Fruit fly (Drosophila melanogaster) whole organism, embryonic: ENCODE results near the gene CG3632.

Source experiments
- Abd-B ChIP-seq: fragments of 200-800 bp; sonication (Bioruptor generic); optimal IDR thresholded peaks from 2 replicates; lab custom pipeline; 2018; ENCODE audit warnings: missing biosample characterization, mild to moderate bottlenecking, missing genetic modification characterization, moderate library complexity
- Aef1 ChIP-seq: fragments of 200-800 bp; sonication (Bioruptor generic); IDR thresholded peaks from 3 replicates; pipeline ENCODE4 v1.3.6; 2022; ENCODE audit warnings: missing biosample characterization, missing genetic modification characterization
- Asciz ChIP-seq: fragments of 200-800 bp; sonication (Bioruptor generic); optimal IDR thresholded peaks from 2 replicates; lab custom pipeline; 2017; ENCODE audit warnings: missing biosample characterization, mild to moderate bottlenecking, missing genetic modification characterization, missing genetic modification reagents
- CG10147 ChIP-seq: fragments of 200-800 bp; sonication (Bioruptor generic); optimal IDR thresholded peaks from 2 replicates; lab custom pipeline; 2019; ENCODE audit warnings: missing biosample characterization, mild to moderate bottlenecking, missing genetic modification characterization, moderate library complexity
- CG11093 ChIP-seq: fragments of 200-800 bp; sonication (Bioruptor generic); IDR thresholded peaks from 3 replicates; pipeline ENCODE4 v1.3.6; 2022; ENCODE audit warnings: missing biosample characterization, missing genetic modification characterization
- CG11247 ChIP-seq: fragments of 200-800 bp; sonication (Bioruptor generic); IDR thresholded peaks from 2 replicates; pipeline ENCODE4 v1.3.6; 2022; ENCODE audit warnings: missing biosample characterization, missing genetic modification characterization
- CG14860 ChIP-seq: fragments of 200-800 bp; sonication (Bioruptor generic); IDR thresholded peaks from 3 replicates; pipeline ENCODE4 v1.3.6; 2022; ENCODE audit warnings: missing biosample characterization, missing genetic modification characterization; ENCODE audit not compliant: partially characterized antibody
- CG15011 ChIP-seq: fragments of 200-800 bp; sonication (Bioruptor generic); optimal IDR thresholded peaks from 3 replicates; lab custom pipeline; 2018; ENCODE audit warnings: missing biosample characterization, mild to moderate bottlenecking, missing genetic modification characterization
- CG1647 ChIP-seq: fragments of 200-800 bp; sonication (Bioruptor generic); optimal IDR thresholded peaks from 3 replicates; lab custom pipeline; 2016; ENCODE audit warnings: missing biosample characterization, missing genetic modification characterization
- CG17829 ChIP-seq: fragments of 200-800 bp; optimal IDR thresholded peaks from 2 replicates; lab custom pipeline; 2019; ENCODE audit warnings: missing biosample characterization, mild to moderate bottlenecking, missing genetic modification characterization, moderate library complexity
- CG18262 ChIP-seq: fragments of 200-800 bp; optimal IDR thresholded peaks from 3 replicates; lab custom pipeline; 2019; ENCODE audit warnings: missing biosample characterization, mild to moderate bottlenecking, missing genetic modification characterization, moderate library complexity
- CG34224 ChIP-seq: fragments of 200-800 bp; sonication (Bioruptor generic); IDR thresholded peaks from 3 replicates; pipeline ENCODE4 v1.3.6; 2022; ENCODE audit warnings: missing biosample characterization, missing genetic modification characterization; ENCODE audit not compliant: partially characterized antibody
- CG34376 ChIP-seq: fragments of 200-800 bp; sonication (Bioruptor generic); optimal IDR thresholded peaks from 2 replicates; lab custom pipeline; 2018; ENCODE audit warnings: missing biosample characterization, mild to moderate bottlenecking, missing genetic modification characterization
- CG3995 ChIP-seq: fragments of 200-800 bp; sonication (Bioruptor generic); optimal IDR thresholded peaks from 3 replicates; lab custom pipeline; 2016; ENCODE audit warnings: missing biosample characterization, missing genetic modification characterization
- CG4707 ChIP-seq: fragments of 200-800 bp; sonication (Bioruptor generic); optimal IDR thresholded peaks from 2 replicates; lab custom pipeline; 2018; ENCODE audit warnings: missing biosample characterization, mild to moderate bottlenecking, missing genetic modification characterization, moderate library complexity
- CG4854 ChIP-seq: fragments of 200-800 bp; sonication (Bioruptor generic); optimal IDR thresholded peaks from 2 replicates; lab custom pipeline; 2016; ENCODE audit warnings: missing biosample characterization, missing genetic modification characterization, inconsistent platforms
- CG5180 ChIP-seq: fragments of 200-800 bp; sonication (Bioruptor generic); optimal IDR thresholded peaks from 3 replicates; lab custom pipeline; 2017; ENCODE audit warnings: missing biosample characterization, missing genetic modification characterization, mild to moderate bottlenecking, moderate library complexity, missing genetic modification reagents
- CG6272 ChIP-seq: fragments of 200-800 bp; sonication (Bioruptor generic); IDR thresholded peaks from 2 replicates; pipeline ENCODE4 v1.3.6; 2022; ENCODE audit warnings: missing biosample characterization, missing genetic modification characterization
- CG6765 ChIP-seq: fragments of 200-800 bp; sonication (Bioruptor generic); optimal IDR thresholded peaks from 3 replicates; lab custom pipeline; 2017; ENCODE audit warnings: missing biosample characterization, mild to moderate bottlenecking, missing genetic modification characterization
- CG7745 ChIP-seq: fragments of 200-800 bp; sonication (Bioruptor generic); optimal IDR thresholded peaks from 2 replicates; lab custom pipeline; 2018; ENCODE audit warnings: missing biosample characterization, mild to moderate bottlenecking, missing genetic modification characterization, moderate library complexity
- CG9797 ChIP-seq: fragments of 200-800 bp; sonication (Bioruptor generic); optimal IDR thresholded peaks from 3 replicates; lab custom pipeline; 2018; ENCODE audit warnings: missing biosample characterization, mild to moderate bottlenecking, missing genetic modification characterization
- Gug ChIP-seq: fragments of 200-800 bp; sonication (Bioruptor generic); IDR thresholded peaks from 4 replicates; pipeline ENCODE4 v1.3.6; 2022; ENCODE audit warnings: missing biosample characterization, missing genetic modification characterization
- HLH4C ChIP-seq: fragments of 200-800 bp; sonication (Bioruptor generic); IDR thresholded peaks from 3 replicates; pipeline ENCODE4 v1.3.6; 2022; ENCODE audit warnings: missing biosample characterization, missing genetic modification characterization; ENCODE audit not compliant: partially characterized antibody
- Jarid2 ChIP-seq: fragments of 200-800 bp; sonication (Bioruptor generic); optimal IDR thresholded peaks from 3 replicates; lab custom pipeline; 2017; ENCODE audit warnings: mild to moderate bottlenecking, missing biosample characterization, missing genetic modification reagents, missing genetic modification characterization
- Lpt ChIP-seq: fragments of >200 bp; optimal IDR thresholded peaks from 2 replicates; lab custom pipeline; 2018; ENCODE audit warnings: missing biosample characterization, missing genetic modification characterization
- PHDP ChIP-seq: fragments of 200-800 bp; sonication (Bioruptor generic); optimal IDR thresholded peaks from 3 replicates; lab custom pipeline; 2018; ENCODE audit warnings: missing biosample characterization, mild to moderate bottlenecking, missing genetic modification characterization, moderate library complexity
- Stat92E ChIP-seq, 3 experiments: fragments of >200 bp in 2 of 3; fragments of 200-800 bp in 1 of 3; sonication (Bioruptor generic) in 1 of 3; optimal IDR thresholded peaks; 2 replicates each; lab custom pipeline; 2017 to 2019; ENCODE audit warnings: missing biosample characterization in 3 of 3, missing genetic modification characterization in 3 of 3, mild to moderate bottlenecking in 1 of 3, moderate library complexity in 1 of 3
- ac ChIP-seq: fragments of 200-800 bp; sonication (Bioruptor generic); optimal IDR thresholded peaks from 3 replicates; lab custom pipeline; 2017; ENCODE audit warnings: missing biosample characterization, mild to moderate bottlenecking, missing genetic modification characterization
- amos ChIP-seq: fragments of 200-800 bp; sonication (Bioruptor generic); IDR thresholded peaks from 2 replicates; pipeline ENCODE4 v1.3.6; 2022; ENCODE audit warnings: missing biosample characterization, missing genetic modification characterization; ENCODE audit not compliant: partially characterized antibody
- bab2 ChIP-seq: fragments of 200-800 bp; sonication (Bioruptor generic); optimal IDR thresholded peaks from 2 replicates; lab custom pipeline; 2016; ENCODE audit warnings: missing biosample characterization, missing genetic modification characterization
- bigmax ChIP-seq: fragments of 200-800 bp; sonication (Bioruptor generic); optimal IDR thresholded peaks from 2 replicates; lab custom pipeline; 2018; ENCODE audit warnings: missing biosample characterization, mild to moderate bottlenecking, missing genetic modification characterization
- btn ChIP-seq: fragments of 200-800 bp; sonication (Bioruptor generic); optimal IDR thresholded peaks from 2 replicates; lab custom pipeline; 2016; ENCODE audit warnings: missing biosample characterization, missing genetic modification characterization
- cato ChIP-seq: fragments of 200-800 bp; sonication (Bioruptor generic); optimal IDR thresholded peaks from 2 replicates; lab custom pipeline; 2016; ENCODE audit warnings: missing biosample characterization, missing genetic modification characterization, borderline replicate concordance
- caup ChIP-seq: fragments of 200-800 bp; sonication (Bioruptor generic); optimal IDR thresholded peaks from 3 replicates; lab custom pipeline; 2017; ENCODE audit warnings: missing biosample characterization, mild to moderate bottlenecking, missing genetic modification characterization, moderate library complexity; ENCODE audit not compliant: severe bottlenecking
- cg ChIP-seq: fragments of 200-800 bp; sonication (Bioruptor generic); optimal IDR thresholded peaks from 3 replicates; lab custom pipeline; 2019; ENCODE audit warnings: missing biosample characterization, mild to moderate bottlenecking, missing genetic modification characterization, moderate library complexity
- chinmo ChIP-seq: fragments of 200-800 bp; sonication (Bioruptor generic); IDR thresholded peaks from 4 replicates; pipeline ENCODE4 v1.3.6; 2022; ENCODE audit warnings: missing biosample characterization, missing genetic modification characterization; ENCODE audit not compliant: partially characterized antibody
- crc ChIP-seq: fragments of 200-800 bp; sonication (Bioruptor generic); optimal IDR thresholded peaks from 2 replicates; lab custom pipeline; 2016; ENCODE audit warnings: missing biosample characterization, missing genetic modification characterization
- dimm ChIP-seq: fragments of 200-800 bp; sonication (Bioruptor generic); IDR thresholded peaks from 2 replicates; pipeline ENCODE4 v1.3.6; 2022; ENCODE audit warnings: missing biosample characterization, missing genetic modification characterization
- dmrt11E ChIP-seq: fragments of 200-800 bp; sonication (Bioruptor generic); optimal IDR thresholded peaks from 3 replicates; lab custom pipeline; 2018; ENCODE audit warnings: missing biosample characterization, mild to moderate bottlenecking, missing genetic modification characterization, moderate library complexity
- eyg ChIP-seq: fragments of 200-800 bp; sonication (Bioruptor generic); optimal IDR thresholded peaks from 3 replicates; lab custom pipeline; 2016; ENCODE audit warnings: missing biosample characterization, missing genetic modification characterization
- gro ChIP-seq: fragments of 200-800 bp; sonication (Bioruptor generic); optimal IDR thresholded peaks from 2 replicates; lab custom pipeline; 2016; ENCODE audit warnings: missing biosample characterization, missing genetic modification characterization
- hkb ChIP-seq, 2 experiments: fragments of 200-800 bp in 1 of 2; fragments of >200 bp in 1 of 2; sonication (Bioruptor generic) in 1 of 2; IDR thresholded peaks in 1 of 2; optimal IDR thresholded peaks in 1 of 2; 2 replicates each; pipeline versions ENCODE4 v1.3.6 to Lab custom; 2017 to 2022; ENCODE audit warnings: missing biosample characterization in 1 of 2, missing genetic modification characterization in 1 of 2
- ken ChIP-seq: fragments of 200-800 bp; sonication (Bioruptor generic); IDR thresholded peaks from 3 replicates; pipeline ENCODE4 v1.3.6; 2022; ENCODE audit warnings: missing biosample characterization, missing genetic modification characterization
- otp ChIP-seq: fragments of 200-800 bp; sonication (Bioruptor generic); IDR thresholded peaks from 3 replicates; pipeline ENCODE4, ENCODE4 v1.3.6; 2022; ENCODE audit warnings: missing biosample characterization, missing genetic modification characterization
- sd ChIP-seq: fragments of 200-800 bp; sonication (Bioruptor generic); optimal IDR thresholded peaks from 3 replicates; lab custom pipeline; 2018; ENCODE audit warnings: missing biosample characterization, mild to moderate bottlenecking, missing genetic modification characterization, moderate library complexity
- sens ChIP-seq: fragments of 200-800 bp; sonication (Bioruptor generic); peaks from one replicate; lab custom pipeline; 2016; ENCODE audit warnings: missing biosample characterization, missing genetic modification characterization
- sob ChIP-seq: fragments of 200-800 bp; sonication (Bioruptor generic); IDR thresholded peaks from 2 replicates; pipeline ENCODE4 v1.3.6; 2022; ENCODE audit warnings: missing biosample characterization, missing genetic modification characterization
- tin ChIP-seq: fragments of 200-800 bp; sonication (Bioruptor generic); optimal IDR thresholded peaks from 3 replicates; lab custom pipeline; 2016; ENCODE audit warnings: missing biosample characterization, missing genetic modification characterization
- zen ChIP-seq: fragments of 200-800 bp; sonication (Bioruptor generic); optimal IDR thresholded peaks from 3 replicates; lab custom pipeline; 2018; ENCODE audit warnings: missing biosample characterization, mild to moderate bottlenecking, missing genetic modification characterization, moderate library complexity

The CG3632 gene

DNA sequence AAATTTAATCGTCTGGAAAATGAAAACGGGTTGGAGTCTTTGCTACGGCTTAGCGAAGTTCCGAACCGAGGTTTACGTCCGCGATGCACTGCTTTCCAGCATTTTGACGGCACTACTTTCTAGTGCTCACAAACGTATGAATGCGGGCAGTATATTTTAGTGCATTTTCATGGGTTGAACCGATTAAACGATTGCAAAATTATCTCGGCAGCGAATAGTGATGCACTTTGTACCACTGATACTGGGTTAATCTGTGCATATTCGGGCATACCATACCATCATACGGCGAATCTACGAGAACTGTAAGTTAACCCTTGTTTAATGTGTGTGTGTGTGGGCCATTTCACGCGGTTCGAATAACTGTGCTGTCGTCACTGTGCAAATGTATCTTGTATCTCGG lies 25.7 kb upstream of the CG3632 start, which contains the start of gene Mfe2 (continued):
- no peak for TF ChIP-seq CG6765 (GFP tag; lab: Kevin White, UChicago)
- TF ChIP-seq btn (GFP tag; lab: Kevin White, UChicago), result no peak
- no peak for TF ChIP-seq hkb (optimal IDR thresholded peaks at IDR 0.05; lab: Kevin White, UChicago)
- TF ChIP-seq hkb (GFP tag; IDR thresholded peaks at IDR 0.05; lab: Robert Waterston, UW), result peak; percentile 16; the same call in 1 of the 2 replicates
- no peak for TF ChIP-seq sd (tag; lab: Kevin White, UChicago)
- no peak for TF ChIP-seq CG14860 (GFP tag; lab: Robert Waterston, UW)
- no peak for TF ChIP-seq CG34224 (GFP tag; lab: Robert Waterston, UW)
- TF ChIP-seq ac, result no peak
- peak; percentile 85 for TF ChIP-seq CG9797 (GFP tag; lab: Kevin White, UChicago)
- TF ChIP-seq CG4707 (GFP tag; lab: Kevin White, UChicago), result no peak
- no peak for TF ChIP-seq Asciz (GFP tag; lab: Kevin White, UChicago)
- TF ChIP-seq bigmax, result no peak
- TF ChIP-seq bab2 (GFP tag; lab: Kevin White, UChicago), result peak; percentile 29
- TF ChIP-seq sob, result peak; percentile 86
- TF ChIP-seq otp, result no peak
- peak; percentile 91 for TF ChIP-seq sens (GFP tag; lab: Kevin White, UChicago)
- no peak for TF ChIP-seq dimm
- no peak for TF ChIP-seq dmrt11E (tag; lab: Kevin White, UChicago)
- TF ChIP-seq zen (tag; lab: Kevin White, UChicago), result peak; percentile 44
- peak; percentile 30; the same call in 1 of the 4 replicates for TF ChIP-seq Gug
- TF ChIP-seq CG17829 (tag; lab: Kevin White, UChicago), result peak; percentile 70
- peak; percentile 64 for TF ChIP-seq Abd-B
- TF ChIP-seq cg (GFP tag; lab: Kevin White, UChicago), result peak; percentile 35
- no peak for TF ChIP-seq eyg (GFP tag; lab: Kevin White, UChicago)
- TF ChIP-seq HLH4C (GFP tag; lab: Robert Waterston, UW), result 0 out of 3 replicates have a peak, but pooled peaks have one; percentile 28
- TF ChIP-seq tin (GFP tag; lab: Kevin White, UChicago), result peak; percentile 51
- peak; percentile 56 for TF ChIP-seq CG11247 (GFP tag; lab: Robert Waterston, UW)
- TF ChIP-seq CG5180 (GFP tag; lab: Kevin White, UChicago), result peak; percentile 19
- TF ChIP-seq CG18262 (tag; lab: Kevin White, UChicago), result no peak
- TF ChIP-seq CG34376, result peak; percentile 57
- peak; percentile 72 for TF ChIP-seq ken (GFP tag; lab: Robert Waterston, UW)
- no peak for TF ChIP-seq cato (GFP tag; lab: Kevin White, UChicago)
- 0 out of 2 replicates have a peak, but pooled peaks have one; percentile 7 for TF ChIP-seq CG6272
- peak; percentile 70 for TF ChIP-seq gro
- TF ChIP-seq CG10147 (GFP tag; lab: Kevin White, UChicago), result peak; percentile 7
- peak in 1 of 3 experiments; percentile 13 for TF ChIP-seq Stat92E (GFP tag; optimal IDR thresholded peaks at IDR 0.05; lab: Kevin White, UChicago)
- TF ChIP-seq crc (GFP tag; lab: Kevin White, UChicago), result no peak
- TF ChIP-seq CG1647, result peak; percentile 44
- TF ChIP-seq Jarid2 (GFP tag; lab: Kevin White, UChicago), result peak; percentile 24
- TF ChIP-seq Lpt (GFP tag; lab: Kevin White, UChicago), result no peak
- TF ChIP-seq PHDP (tag; lab: Kevin White, UChicago), result no peak
- TF ChIP-seq chinmo (GFP tag; lab: Robert Waterston, UW), result peak; percentile 82; the same call in 2 of the 4 replicates
- TF ChIP-seq CG4854 (GFP tag; lab: Kevin White, UChicago), result peak; percentile 39
- TF ChIP-seq amos (GFP tag; lab: Robert Waterston, UW), result peak; percentile 49; the same call in 1 of the 2 replicates
- peak; percentile 65 for TF ChIP-seq caup (GFP tag; lab: Kevin White, UChicago)
- TF ChIP-seq CG7745, result no peak
- no peak for TF ChIP-seq Aef1 (GFP tag; lab: Robert Waterston, UW)
- no peak for TF ChIP-seq CG11093 (GFP tag; lab: Robert Waterston, UW)
- TF ChIP-seq CG15011 (GFP tag; lab: Kevin White, UChicago), result no peak
- TF ChIP-seq CG3995 (GFP tag; lab: Kevin White, UChicago), result peak; percentile 37
